Fruit fly (Drosophila melanogaster) whole organism, prepupa: ENCODE measurements around the gene CG15731.

Experiments
- CG10631 ChIP-seq: fragments of 200-800 bp; sonication (Bioruptor generic); optimal IDR thresholded peaks from 2 replicates; lab custom pipeline; 2016; ENCODE audit warnings: missing biosample characterization, missing genetic modification characterization
- CG10669 ChIP-seq: fragments of 200-800 bp; sonication (Bioruptor generic); optimal IDR thresholded peaks from 3 replicates; lab custom pipeline; 2018; ENCODE audit warnings: missing biosample characterization, mild to moderate bottlenecking, missing genetic modification characterization, moderate library complexity
- CG11294 ChIP-seq: fragments of 200-800 bp; sonication (Bioruptor generic); IDR thresholded peaks from 2 replicates; pipeline ENCODE4 v1.3.6; 2022; ENCODE audit warnings: missing biosample characterization, missing genetic modification characterization
- CG11902 ChIP-seq: fragments of 200-800 bp; sonication (Bioruptor generic); optimal IDR thresholded peaks from 3 replicates; lab custom pipeline; 2016; ENCODE audit warnings: missing biosample characterization, missing genetic modification characterization
- CG15336 ChIP-seq: fragments of 200-800 bp; sonication (Bioruptor generic); IDR thresholded peaks from 2 replicates; pipeline ENCODE4 v1.3.6; 2022; ENCODE audit warnings: missing biosample characterization, missing genetic modification characterization
- CG1621 ChIP-seq: fragments of 200-800 bp; sonication (Bioruptor generic); optimal IDR thresholded peaks from 3 replicates; lab custom pipeline; 2018; ENCODE audit warnings: missing biosample characterization, mild to moderate bottlenecking, missing genetic modification characterization
- CG3032 ChIP-seq: fragments of 200-800 bp; optimal IDR thresholded peaks from 2 replicates; lab custom pipeline; 2019; ENCODE audit warnings: missing biosample characterization, mild to moderate bottlenecking, missing genetic modification characterization, moderate library complexity
- CG31627 ChIP-seq: fragments of 200-800 bp; sonication (Bioruptor generic); optimal IDR thresholded peaks from 3 replicates; lab custom pipeline; 2016; ENCODE audit warnings: missing biosample characterization, missing genetic modification characterization
- CG32006 ChIP-seq: fragments of 200-800 bp; sonication (Bioruptor generic); optimal IDR thresholded peaks from 3 replicates; lab custom pipeline; 2017; ENCODE audit warnings: missing biosample characterization, mild to moderate bottlenecking, missing genetic modification characterization
- CG34406 ChIP-seq: fragments of 200-800 bp; sonication (Bioruptor generic); optimal IDR thresholded peaks from 3 replicates; lab custom pipeline; 2016; ENCODE audit warnings: missing biosample characterization, missing genetic modification characterization
- CG3919 ChIP-seq: fragments of 200-800 bp; sonication (Bioruptor generic); optimal IDR thresholded peaks from 3 replicates; lab custom pipeline; 2016; ENCODE audit warnings: missing biosample characterization, missing genetic modification characterization
- CG4318 ChIP-seq: fragments of 200-800 bp; sonication (Bioruptor generic); optimal IDR thresholded peaks from 3 replicates; lab custom pipeline; 2017; ENCODE audit warnings: missing biosample characterization, mild to moderate bottlenecking, missing genetic modification characterization
- CG6163 ChIP-seq: fragments of 200-800 bp; sonication (Bioruptor generic); IDR thresholded peaks from 3 replicates; pipeline ENCODE4 v1.3.6; 2022; ENCODE audit warnings: missing biosample characterization, missing genetic modification characterization
- CG6276 ChIP-seq: fragments of 200-800 bp; sonication (Bioruptor generic); optimal IDR thresholded peaks from 2 replicates; lab custom pipeline; 2017; ENCODE audit warnings: missing biosample characterization, mild to moderate bottlenecking, missing genetic modification characterization
- CG6808 ChIP-seq: fragments of 200-800 bp; sonication (Bioruptor generic); optimal IDR thresholded peaks from 3 replicates; lab custom pipeline; 2017; ENCODE audit warnings: missing biosample characterization, missing genetic modification characterization, mild to moderate bottlenecking, moderate library complexity, missing genetic modification reagents
- CG6854 ChIP-seq: fragments of 200-800 bp; sonication (Bioruptor generic); optimal IDR thresholded peaks from 2 replicates; lab custom pipeline; 2017; ENCODE audit warnings: missing biosample characterization, mild to moderate bottlenecking, missing genetic modification characterization
- CG8119 ChIP-seq: fragments of 200-800 bp; sonication (Bioruptor generic); IDR thresholded peaks from 3 replicates; pipeline ENCODE4 v1.3.6; 2022; ENCODE audit warnings: missing biosample characterization, missing genetic modification characterization
- CG8319 ChIP-seq: fragments of 200-800 bp; sonication (Bioruptor generic); optimal IDR thresholded peaks from 3 replicates; lab custom pipeline; 2016; ENCODE audit warnings: missing biosample characterization, missing genetic modification characterization
- CG9139 ChIP-seq: fragments of 200-800 bp; sonication (Bioruptor generic); optimal IDR thresholded peaks from 3 replicates; lab custom pipeline; 2017; ENCODE audit warnings: missing biosample characterization, mild to moderate bottlenecking, missing genetic modification characterization
- Eip75B ChIP-seq: fragments of 200-800 bp; sonication (Bioruptor generic); optimal IDR thresholded peaks from 3 replicates; lab custom pipeline; 2016; ENCODE audit warnings: missing biosample characterization, missing genetic modification characterization
- Eip78C ChIP-seq: fragments of 200-800 bp; sonication (Bioruptor generic); peaks from one replicate; lab custom pipeline; 2016; ENCODE audit warnings: missing biosample characterization, missing genetic modification characterization
- Eip93F ChIP-seq: fragments of 200-800 bp; sonication (Bioruptor generic); optimal IDR thresholded peaks from 2 replicates; lab custom pipeline; 2016; ENCODE audit warnings: missing biosample characterization, mild to moderate bottlenecking, missing genetic modification characterization
- Ets96B ChIP-seq: fragments of 200-800 bp; optimal IDR thresholded peaks from 2 replicates; lab custom pipeline; 2019; ENCODE audit warnings: missing biosample characterization, mild to moderate bottlenecking, missing genetic modification characterization, moderate library complexity
- Hr38 ChIP-seq: sonication (Bioruptor generic); optimal IDR thresholded peaks from 2 replicates; lab custom pipeline; 2016; ENCODE audit warnings: missing biosample characterization, missing genetic modification characterization
- Hr39 ChIP-seq: fragments of 200-800 bp; sonication (Bioruptor generic); optimal IDR thresholded peaks from 2 replicates; lab custom pipeline; 2016; ENCODE audit warnings: missing biosample characterization, missing genetic modification characterization
- Hr4 ChIP-seq: fragments of 200-800 bp; sonication (Bioruptor generic); optimal IDR thresholded peaks from 3 replicates; lab custom pipeline; 2016; ENCODE audit warnings: missing biosample characterization, missing genetic modification characterization
- Met ChIP-seq: fragments of 200-800 bp; sonication (Bioruptor generic); optimal IDR thresholded peaks from 3 replicates; lab custom pipeline; 2016; ENCODE audit warnings: missing biosample characterization, missing genetic modification characterization
- OdsH ChIP-seq: fragments of 200-800 bp; sonication (Bioruptor generic); optimal IDR thresholded peaks from 3 replicates; lab custom pipeline; 2016; ENCODE audit warnings: missing biosample characterization, missing genetic modification characterization
- Smox ChIP-seq: fragments of 200-800 bp; sonication (Bioruptor generic); optimal IDR thresholded peaks from 3 replicates; lab custom pipeline; 2016; ENCODE audit warnings: missing biosample characterization, missing genetic modification characterization
- Sox102F ChIP-seq: fragments of 200-800 bp; sonication (Bioruptor generic); optimal IDR thresholded peaks from 2 replicates; lab custom pipeline; 2016; ENCODE audit warnings: missing biosample characterization, mild to moderate bottlenecking, missing genetic modification characterization
- acj6 ChIP-seq: fragments of 200-800 bp; sonication (Bioruptor generic); optimal IDR thresholded peaks from 3 replicates; lab custom pipeline; 2016; ENCODE audit warnings: missing biosample characterization, missing genetic modification characterization
- fd59A ChIP-seq: fragments of 200-800 bp; sonication (Bioruptor generic); optimal IDR thresholded peaks from 2 replicates; lab custom pipeline; 2017; ENCODE audit warnings: missing biosample characterization, mild to moderate bottlenecking, missing genetic modification characterization, missing genetic modification reagents
- fkh ChIP-seq: fragments of 200-800 bp; sonication (Bioruptor generic); optimal IDR thresholded peaks from 3 replicates; lab custom pipeline; 2017; ENCODE audit warnings: missing biosample characterization, mild to moderate bottlenecking, missing genetic modification characterization, moderate library complexity
- pdm3 ChIP-seq: fragments of 200-800 bp; sonication (Bioruptor generic); optimal IDR thresholded peaks from 3 replicates; lab custom pipeline; 2016; ENCODE audit warnings: missing biosample characterization, missing genetic modification characterization
- salr ChIP-seq, 2 experiments: fragments of 200-800 bp; sonication (Bioruptor generic); optimal IDR thresholded peaks; 3 replicates each; lab custom pipeline; 2016 to 2018; ENCODE audit warnings: missing biosample characterization in 2 of 2, missing genetic modification characterization in 2 of 2, mild to moderate bottlenecking in 1 of 2
- ss ChIP-seq, 2 experiments: fragments of 200-800 bp; sonication (Bioruptor generic); optimal IDR thresholded peaks; 2 replicates in 1 of 2; 3 replicates in 1 of 2; lab custom pipeline; 2017 to 2018; ENCODE audit warnings: mild to moderate bottlenecking in 2 of 2, missing biosample characterization in 2 of 2, missing genetic modification characterization in 2 of 2, moderate library complexity in 1 of 2
- svp ChIP-seq: fragments of 200-800 bp; sonication (Bioruptor generic); peaks from one replicate; lab custom pipeline; 2016; ENCODE audit warnings: missing biosample characterization, missing genetic modification characterization
- topi ChIP-seq: fragments of 200-800 bp; sonication (Bioruptor generic); optimal IDR thresholded peaks from 3 replicates; lab custom pipeline; 2016; ENCODE audit warnings: missing biosample characterization, missing genetic modification characterization

Gene CG15731

DNA sequence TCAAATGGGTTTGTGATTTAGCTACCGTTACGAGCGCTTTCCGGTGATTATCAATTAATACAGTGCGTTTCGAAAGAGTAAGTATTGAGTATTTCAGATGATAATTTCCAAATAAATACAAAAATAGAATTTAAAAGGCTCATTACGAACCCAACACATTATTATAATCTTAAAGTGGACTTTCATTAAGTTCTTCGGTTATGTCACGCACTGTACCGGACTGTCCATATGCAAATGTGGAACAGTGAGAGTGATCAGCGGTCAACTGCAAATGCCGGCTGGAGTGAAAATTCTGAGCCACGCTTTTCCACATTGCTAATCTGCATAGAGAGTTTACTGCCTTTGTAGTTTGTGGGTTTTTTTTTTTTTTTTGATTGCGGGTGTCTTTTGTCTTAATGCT, 3.9 kb downstream of the CG15731 start:
- TF ChIP-seq Eip93F (no peak), Ets96B (tag; lab: Kevin White, UChicago) (no peak), fkh (GFP tag; lab: Kevin White, UChicago) (no peak), Met (GFP tag; lab: Kevin White, UChicago) (no peak), CG34406 (GFP tag; lab: Kevin White, UChicago) (no peak), ss (GFP tag; optimal IDR thresholded peaks at IDR 0.05; lab: Kevin White, UChicago) (no peak), CG11902 (GFP tag; lab: Kevin White, UChicago) (no peak), Smox (no peak), salr (GFP tag; optimal IDR thresholded peaks at IDR 0.05; lab: Kevin White, UChicago) (no peak), CG1621 (no peak), Hr39 (no peak), Hr4 (GFP tag; lab: Kevin White, UChicago) (no peak), Hr38 (GFP tag; lab: Kevin White, UChicago) (no peak), CG31627 (GFP tag; lab: Kevin White, UChicago) (no peak), CG9139 (GFP tag; lab: Kevin White, UChicago) (no peak), CG11294 (GFP tag; lab: Robert Waterston, UW) (no peak), topi (GFP tag; lab: Kevin White, UChicago) (no peak), CG6808 (no peak), Eip75B (GFP tag; lab: Kevin White, UChicago) (no peak)

dm6 chrX:12447874-12448273, 9.7 kb downstream of the CG15731 start:
- TF ChIP-seq CG8119 (GFP tag; lab: Robert Waterston, UW) (peak; percentile 50; the same call in 2 of the 3 replicates), Eip78C (GFP tag; lab: Kevin White, UChicago) (peak; percentile 56), acj6 (GFP tag; lab: Kevin White, UChicago) (peak; percentile 1), Sox102F (GFP tag; lab: Kevin White, UChicago) (no peak), CG15336 (GFP tag; lab: Robert Waterston, UW) (peak; percentile 39; the same call in 1 of the 2 replicates), CG10669 (GFP tag; lab: Kevin White, UChicago) (no peak), OdsH (GFP tag; lab: Kevin White, UChicago) (peak; percentile 22), CG3919 (GFP tag; lab: Kevin White, UChicago) (peak; percentile 12), CG32006 (peak; percentile 60), CG9139 (GFP tag; lab: Kevin White, UChicago) (no peak), svp (GFP tag; lab: Kevin White, UChicago) (peak; percentile 23), pdm3 (GFP tag; lab: Kevin White, UChicago) (peak; percentile 20), CG6276 (GFP tag; lab: Kevin White, UChicago) (peak; percentile 11), CG10631 (GFP tag; lab: Kevin White, UChicago) (no peak), Hr4 (GFP tag; lab: Kevin White, UChicago) (peak; percentile 62), CG4318 (GFP tag; lab: Kevin White, UChicago) (peak; percentile 22)
- TF ChIP-seq, all 60 proteins: peak for 12

DNA sequence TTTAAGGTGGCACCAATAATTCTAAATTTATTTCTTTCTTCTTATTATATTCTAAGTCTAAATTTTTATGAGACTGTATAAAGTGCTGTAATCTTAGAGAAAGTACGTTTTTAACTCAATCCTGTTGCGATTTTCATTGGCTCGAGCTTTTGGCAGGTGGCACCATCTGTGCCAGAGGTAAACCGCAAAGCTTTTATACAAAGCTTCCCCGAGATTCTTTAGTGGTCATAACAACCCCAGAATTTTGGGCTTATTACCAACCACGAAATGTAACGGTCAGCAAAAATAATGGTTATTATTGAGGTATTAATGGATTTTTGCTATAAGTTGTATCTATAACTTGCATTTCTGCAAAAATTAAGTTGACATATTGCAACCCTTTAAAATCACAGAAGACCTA, 20.5 kb downstream of the CG15731 start:
- TF ChIP-seq CG11294 (GFP tag; lab: Robert Waterston, UW) (no peak), Eip78C (GFP tag; lab: Kevin White, UChicago) (peak; percentile 3), topi (GFP tag; lab: Kevin White, UChicago) (no peak), CG6854 (GFP tag; lab: Kevin White, UChicago) (no peak)

dm6 chrX:12434604-12435003, 23.0 kb downstream of the CG15731 start:
- TF ChIP-seq CG3919 (GFP tag; lab: Kevin White, UChicago) = no peak
- no peak for TF ChIP-seq CG4318 (GFP tag; lab: Kevin White, UChicago)
- no peak for TF ChIP-seq CG10669 (GFP tag; lab: Kevin White, UChicago)
- no peak for TF ChIP-seq Met (GFP tag; lab: Kevin White, UChicago)
- no peak for TF ChIP-seq CG6163 (GFP tag; lab: Robert Waterston, UW)
- no peak for TF ChIP-seq Smox
- TF ChIP-seq CG10631 (GFP tag; lab: Kevin White, UChicago) = no peak
- TF ChIP-seq CG8319 (GFP tag; lab: Kevin White, UChicago) = no peak
- no peak for TF ChIP-seq fkh (GFP tag; lab: Kevin White, UChicago)
- no peak for TF ChIP-seq fd59A (GFP tag; lab: Kevin White, UChicago)
- TF ChIP-seq CG3032 (tag; lab: Kevin White, UChicago) = no peak
- TF ChIP-seq CG6808 = no peak
